Worm (Caenorhabditis elegans): Measurements from ENCODE around the gene ctsa-3.2.

ce11 chrII:9904459-9904858 is 29.5 kb downstream of the ctsa-3.2 start:
- TF ChIP-seq ets-7 (tag; optimal IDR thresholded peaks at IDR 0.05) (no peak), ama-1 (optimal IDR thresholded peaks at IDR 0.05) (no peak), F13C5.2 (tag; optimal IDR thresholded peaks at IDR 0.05) (no peak), pes-1 (GFP tag; IDR thresholded peaks at IDR 0.05) (no peak), aly-1 (tag; optimal IDR thresholded peaks at IDR 0.05) (no peak), hnd-1 (tag; optimal IDR thresholded peaks at IDR 0.05) (no peak), tbx-37 (GFP tag; conservative IDR thresholded peaks at IDR 0.05) (no peak)
